Fruit fly (Drosophila melanogaster) whole organism, wandering third instar larva: ENCODE results near the gene CG5727.

Source experiments
- Dfd ChIP-seq: fragments of >200 bp; optimal IDR thresholded peaks from 2 replicates; lab custom pipeline; 2017; ENCODE audit warnings: missing biosample characterization, missing genetic modification characterization
- Hr78 ChIP-seq: fragments of >200 bp; optimal IDR thresholded peaks from 2 replicates; lab custom pipeline; 2017; ENCODE audit warnings: missing biosample characterization, missing genetic modification characterization
- Jra ChIP-seq: sonication (Bioruptor generic); optimal IDR thresholded peaks from 2 replicates; lab custom pipeline; 2016; ENCODE audit warnings: missing biosample characterization, missing genetic modification characterization
- Mio ChIP-seq: sonication (Bioruptor generic); optimal IDR thresholded peaks from 2 replicates; lab custom pipeline; 2016; ENCODE audit warnings: missing biosample characterization, missing genetic modification characterization
- Myc ChIP-seq: fragments of >200 bp; optimal IDR thresholded peaks from 2 replicates; lab custom pipeline; 2017
- N ChIP-seq: fragments of >200 bp; optimal IDR thresholded peaks from 2 replicates; lab custom pipeline; 2018; ENCODE audit warnings: missing biosample characterization, missing external identifiers, missing genetic modification characterization
- Vsx2 ChIP-seq: fragments of 200-300, 225-300 bp; sonication (Bioruptor generic); optimal IDR thresholded peaks from 2 replicates; lab custom pipeline; 2018; ENCODE audit warnings: missing biosample characterization, missing genetic modification characterization; ENCODE audit not compliant: partially characterized antibody
- fru ChIP-seq: fragments of 200-800 bp; sonication (Bioruptor generic); optimal IDR thresholded peaks from 3 replicates; lab custom pipeline; 2016; ENCODE audit warnings: missing biosample characterization, mild to moderate bottlenecking, missing genetic modification characterization
- h ChIP-seq: fragments of 200-800 bp; sonication (Bioruptor generic); optimal IDR thresholded peaks from 3 replicates; lab custom pipeline; 2016; ENCODE audit warnings: missing biosample characterization, mild to moderate bottlenecking, missing genetic modification characterization
- lola ChIP-seq: fragments of >200 bp; optimal IDR thresholded peaks from 2 replicates; lab custom pipeline; 2017; ENCODE audit warnings: missing biosample characterization, missing genetic modification characterization
- sv ChIP-seq: fragments of 200-800 bp; sonication (Bioruptor generic); optimal IDR thresholded peaks from 3 replicates; lab custom pipeline; 2016; ENCODE audit warnings: missing biosample characterization, missing genetic modification characterization
- tai ChIP-seq: sonication (Bioruptor generic); optimal IDR thresholded peaks from 2 replicates; lab custom pipeline; 2016; ENCODE audit warnings: missing biosample characterization, missing genetic modification characterization
- usp ChIP-seq: fragments of >200 bp; optimal IDR thresholded peaks from 2 replicates; lab custom pipeline; 2017; ENCODE audit warnings: missing biosample characterization, missing genetic modification characterization

DNA sequence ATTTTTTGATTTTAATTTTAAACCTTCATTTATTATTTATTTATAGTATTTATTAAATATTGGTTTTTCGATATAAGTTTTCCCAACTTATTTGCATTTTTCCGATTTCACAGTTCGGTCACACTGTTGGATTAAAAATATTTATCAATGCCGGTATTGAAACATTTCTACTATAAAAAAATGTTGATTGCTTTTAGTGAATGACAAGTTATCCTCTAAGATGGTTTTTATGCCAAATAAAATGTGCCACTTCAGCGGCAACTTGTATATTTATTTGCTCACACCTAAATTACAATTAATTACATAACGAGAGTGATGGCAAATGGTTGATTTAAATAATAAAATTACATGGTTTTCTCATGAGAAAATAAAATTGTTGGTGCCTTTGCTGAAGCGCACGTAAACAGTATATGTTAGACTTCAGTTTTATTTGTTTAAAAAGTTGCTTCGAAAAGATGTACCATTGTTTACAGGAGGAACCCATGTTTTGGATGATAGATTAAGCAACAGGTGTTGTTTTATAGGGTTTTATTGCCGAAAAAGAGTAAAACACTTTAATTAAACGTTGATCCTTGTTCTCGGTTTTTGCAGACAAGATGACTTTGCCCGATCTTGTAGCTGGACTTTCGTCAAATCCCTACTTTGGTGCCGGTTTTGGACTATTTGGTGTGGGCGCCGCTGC lies 12.2 kb upstream of the CG5727 start, which contains the start of gene Bcs1:
- TF ChIP-seq fru (no peak), usp (GFP tag; lab: Kevin White, UChicago) (no peak), Jra (GFP tag; lab: Kevin White, UChicago) (no peak), Hr78 (GFP tag; lab: Kevin White, UChicago) (no peak), h (GFP tag; lab: Kevin White, UChicago) (no peak), Vsx2 (no peak), Mio (GFP tag; lab: Kevin White, UChicago) (no peak), Dfd (GFP tag; lab: Kevin White, UChicago) (no peak), sv (GFP tag; lab: Kevin White, UChicago) (no peak), lola (no peak), Myc (no peak), N (GFP tag; lab: Kevin White, UChicago) (no peak), tai (peak; percentile 58)
